Worm (Caenorhabditis elegans) whole organism, L3 larva: ENCODE results near the gene W09C2.10.

Experiments
- sea-2 ChIP-seq: fragments of 150-350 bp; sonication (generic microtip); optimal IDR thresholded peaks from 4 replicates; lab custom pipeline; 2014; ENCODE audit warnings: missing biosample characterization, missing genetic modification reagents, missing genetic modification characterization
- unc-62 ChIP-seq: fragments of 150-350 bp; sonication (generic microtip); optimal IDR thresholded peaks from 4 replicates; lab custom pipeline; 2014; ENCODE audit warnings: missing biosample characterization, missing genetic modification reagents, missing genetic modification characterization

DNA sequence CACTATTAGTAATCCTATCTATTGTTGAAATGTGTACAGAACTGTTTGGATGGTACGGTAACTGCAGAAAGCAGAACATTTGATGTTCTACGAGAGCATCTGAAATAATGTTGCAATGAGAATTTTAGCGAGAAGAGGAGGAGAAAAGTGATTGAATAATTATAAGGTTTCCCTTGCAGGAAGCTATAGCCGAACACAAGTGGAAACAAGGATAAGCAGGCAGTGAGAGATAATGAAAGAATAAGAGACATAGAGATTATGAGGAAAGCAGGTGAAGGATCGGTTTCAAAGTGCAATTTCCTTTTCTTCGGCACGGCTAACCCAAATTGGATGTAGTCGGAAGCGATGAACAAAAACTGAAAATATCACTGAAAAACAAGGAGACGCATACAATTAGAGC lies 17.0 kb upstream of the W09C2.10 start, which contains the start of gene del-2:
- no peak for TF ChIP-seq unc-62 (GFP tag; lab: Kevin White, UChicago)
- TF ChIP-seq sea-2 (GFP tag; lab: Kevin White, UChicago), result no peak
